Worm (Caenorhabditis elegans) whole organism, late embryonic: ENCODE results near the gene npr-16.

Experiments used
- C08G9.2 ChIP-seq: sonication (generic microtip); optimal IDR thresholded peaks from 2 replicates; lab custom pipeline; 2016; ENCODE audit warnings: mild to moderate bottlenecking, missing genetic modification characterization, moderate library complexity, missing compliant biosample characterization
- C38D4.7 ChIP-seq: fragments of 200-800 bp; sonication (Bioruptor generic); optimal IDR thresholded peaks from 2 replicates; lab custom pipeline; 2018; ENCODE audit warnings: mild to moderate bottlenecking, missing genetic modification characterization, moderate library complexity, missing compliant biosample characterization
- K09A11.1 ChIP-seq: sonication (generic microtip); optimal IDR thresholded peaks from 2 replicates; lab custom pipeline; 2017; ENCODE audit warnings: antibody characterized with exemption, mild to moderate bottlenecking, missing genetic modification characterization, missing compliant biosample characterization; ENCODE audit not compliant: insufficient read depth
- Y22D7AL.16 ChIP-seq: sonication (generic microtip); optimal IDR thresholded peaks from 2 replicates; lab custom pipeline; 2016; ENCODE audit warnings: missing genetic modification characterization, missing compliant biosample characterization
- ahr-1 ChIP-seq: sonication (generic microtip); optimal IDR thresholded peaks from 2 replicates; lab custom pipeline; 2016; ENCODE audit warnings: missing genetic modification characterization, missing compliant biosample characterization
- ceh-18 ChIP-seq: sonication (generic microtip); optimal IDR thresholded peaks from 2 replicates; lab custom pipeline; 2016; ENCODE audit warnings: missing genetic modification characterization, missing compliant biosample characterization
- ceh-2 ChIP-seq: sonication (generic microtip); optimal IDR thresholded peaks from 2 replicates; lab custom pipeline; 2016; ENCODE audit warnings: missing genotype, missing genetic modification characterization, missing compliant biosample characterization
- ceh-22 ChIP-seq: sonication (generic microtip); optimal IDR thresholded peaks from 2 replicates; lab custom pipeline; 2017; ENCODE audit warnings: missing biosample characterization, missing genetic modification characterization
- ceh-24 ChIP-seq: sonication (generic microtip); optimal IDR thresholded peaks from 2 replicates; lab custom pipeline; 2016; ENCODE audit warnings: mild to moderate bottlenecking, missing genetic modification characterization, missing compliant biosample characterization
- ceh-34 ChIP-seq: sonication (generic microtip); optimal IDR thresholded peaks from 2 replicates; lab custom pipeline; 2016; ENCODE audit warnings: mild to moderate bottlenecking, missing genetic modification characterization, missing compliant biosample characterization
- ceh-6 ChIP-seq: fragments of 200-800 bp; sonication (Bioruptor generic); optimal IDR thresholded peaks from 2 replicates; lab custom pipeline; 2018; ENCODE audit warnings: mild to moderate bottlenecking, missing genetic modification characterization, missing compliant biosample characterization
- ceh-9 ChIP-seq: sonication (generic microtip); optimal IDR thresholded peaks from 2 replicates; lab custom pipeline; 2016; ENCODE audit warnings: mild to moderate bottlenecking, missing genetic modification characterization, inconsistent platforms, missing compliant biosample characterization
- che-1 ChIP-seq: sonication (generic microtip); optimal IDR thresholded peaks from 2 replicates; lab custom pipeline; 2016; ENCODE audit warnings: mild to moderate bottlenecking, missing genetic modification characterization, missing compliant biosample characterization
- dve-1 ChIP-seq: sonication (generic microtip); optimal IDR thresholded peaks from 2 replicates; lab custom pipeline; 2017; ENCODE audit warnings: antibody characterized with exemption, mild to moderate bottlenecking, missing genetic modification characterization, missing compliant biosample characterization
- elt-2 ChIP-seq: sonication (generic microtip); optimal IDR thresholded peaks from 2 replicates; lab custom pipeline; 2016; ENCODE audit warnings: missing genetic modification reagents, missing genetic modification characterization, missing compliant biosample characterization
- elt-4 ChIP-seq: sonication (generic microtip); optimal IDR thresholded peaks from 2 replicates; lab custom pipeline; 2016; ENCODE audit warnings: missing genetic modification characterization, missing compliant biosample characterization
- eyg-1 ChIP-seq: sonication (generic microtip); optimal IDR thresholded peaks from 2 replicates; lab custom pipeline; 2016; ENCODE audit warnings: missing genotype, missing genetic modification characterization, missing compliant biosample characterization
- fax-1 ChIP-seq: sonication (generic microtip); optimal IDR thresholded peaks from 2 replicates; lab custom pipeline; 2016; ENCODE audit warnings: missing genotype, missing genetic modification characterization, missing compliant biosample characterization
- gmeb-2 ChIP-seq: sonication (generic microtip); optimal IDR thresholded peaks from 2 replicates; lab custom pipeline; 2016; ENCODE audit warnings: missing genetic modification characterization, inconsistent platforms, missing compliant biosample characterization
- hlh-13 ChIP-seq: fragments of 200-800 bp; sonication (Bioruptor generic); optimal IDR thresholded peaks from 2 replicates; lab custom pipeline; 2018; ENCODE audit warnings: mild to moderate bottlenecking, missing genetic modification characterization, missing compliant biosample characterization
- hlh-15 ChIP-seq: sonication (generic microtip); optimal IDR thresholded peaks from 2 replicates; lab custom pipeline; 2016; ENCODE audit warnings: missing genetic modification characterization, missing compliant biosample characterization
- lim-6 ChIP-seq: sonication (generic microtip); optimal IDR thresholded peaks from 2 replicates; lab custom pipeline; 2016; ENCODE audit warnings: missing genetic modification characterization, missing compliant biosample characterization
- lin-11 ChIP-seq: fragments of 200-800 bp; sonication (Bioruptor generic); optimal IDR thresholded peaks from 2 replicates; lab custom pipeline; 2018; ENCODE audit warnings: mild to moderate bottlenecking, missing genetic modification characterization, missing compliant biosample characterization
- madf-2 ChIP-seq: sonication (generic microtip); optimal IDR thresholded peaks from 2 replicates; lab custom pipeline; 2017; ENCODE audit warnings: missing genetic modification characterization, missing compliant biosample characterization
- nhr-232 ChIP-seq: sonication (generic microtip); optimal IDR thresholded peaks from 2 replicates; lab custom pipeline; 2016; ENCODE audit warnings: missing genetic modification characterization, missing compliant biosample characterization
- pag-3 ChIP-seq: sonication (generic microtip); optimal IDR thresholded peaks from 2 replicates; lab custom pipeline; 2016; ENCODE audit warnings: missing compliant biosample characterization, missing genetic modification characterization, borderline replicate concordance
- pat-9 ChIP-seq: fragments of 200-800 bp; sonication (Bioruptor generic); optimal IDR thresholded peaks from 2 replicates; lab custom pipeline; 2018; ENCODE audit warnings: mild to moderate bottlenecking, missing genetic modification characterization, moderate library complexity, missing compliant biosample characterization
- pha-2 ChIP-seq: sonication (generic microtip); optimal IDR thresholded peaks from 2 replicates; lab custom pipeline; 2017; ENCODE audit warnings: mild to moderate bottlenecking, missing genetic modification characterization, missing compliant biosample characterization
- pros-1 ChIP-seq: fragments of 150-350 bp; optimal IDR thresholded peaks from 2 replicates; lab custom pipeline; 2014; ENCODE audit warnings: missing biosample characterization, missing genetic modification reagents, missing genetic modification characterization
- rnt-1 ChIP-seq: sonication (generic microtip); optimal IDR thresholded peaks from 2 replicates; lab custom pipeline; 2016; ENCODE audit warnings: missing genetic modification characterization, missing compliant biosample characterization
- sox-2 ChIP-seq: fragments of 200-800 bp; sonication (Bioruptor generic); IDR thresholded peaks from 2 replicates; pipeline ENCODE4 v1.3.6; 2022; ENCODE audit warnings: missing genetic modification reagents, missing genetic modification characterization, missing compliant biosample characterization
- sox-4 ChIP-seq: sonication (generic microtip); optimal IDR thresholded peaks from 2 replicates; lab custom pipeline; 2017; ENCODE audit warnings: mild to moderate bottlenecking, missing genetic modification characterization, inconsistent platforms, missing compliant biosample characterization
- tbx-7 ChIP-seq: sonication (generic microtip); optimal IDR thresholded peaks from 2 replicates; lab custom pipeline; 2016; ENCODE audit warnings: missing genotype, missing genetic modification characterization, missing compliant biosample characterization
- unc-55 ChIP-seq: sonication (generic microtip); optimal IDR thresholded peaks from 2 replicates; lab custom pipeline; 2017; ENCODE audit warnings: missing biosample characterization, missing genetic modification reagents, missing genetic modification characterization
- unc-86 ChIP-seq: sonication (generic microtip); optimal IDR thresholded peaks from 2 replicates; lab custom pipeline; 2016; ENCODE audit warnings: missing genetic modification characterization, missing compliant biosample characterization
- ztf-16 ChIP-seq: sonication (generic microtip); optimal IDR thresholded peaks from 2 replicates; lab custom pipeline; 2017; ENCODE audit warnings: missing genetic modification characterization, missing compliant biosample characterization

npr-16 gene

ce11 chrX:3551173-3551572 lies 32.6 kb downstream of the npr-16 start:
- TF ChIP-seq elt-2 (tag; lab: Kevin White, UChicago), result peak; percentile 4
- no peak for TF ChIP-seq gmeb-2 (tag; lab: Kevin White, UChicago)

ce11 chrX:3552948-3553347 lies 34.4 kb downstream of the npr-16 start:
- TF ChIP-seq ceh-22 (no peak), unc-86 (no peak), rnt-1 (tag; lab: Kevin White, UChicago) (no peak), pat-9 (tag; lab: Kevin White, UChicago) (no peak), hlh-15 (tag; lab: Kevin White, UChicago) (no peak), Y22D7AL.16 (tag; lab: Kevin White, UChicago) (no peak), K09A11.1 (no peak), pha-2 (no peak)
- TF ChIP-seq, all 69 proteins: peak for 0

ce11 chrX:3553687-3554086 lies 35.1 kb downstream of the npr-16 start:
- TF ChIP-seq ceh-6 (GFP tag; lab: Kevin White, UChicago), result no peak

- TF ChIP-seq che-1 (tag; lab: Kevin White, UChicago) (no peak), ceh-24 (tag; lab: Kevin White, UChicago) (no peak), lim-6 (tag; lab: Kevin White, UChicago) (no peak), nhr-232 (no peak)
- TF ChIP-seq, all 69 proteins: peak for 0
These were observed 35.5 kb downstream of the npr-16 start for ce11 chrX:3554117-3554516.

ce11 chrX:3555930-3556329 lies 37.3 kb downstream of the npr-16 start:
- TF ChIP-seq pag-3 (tag; lab: Kevin White, UChicago), result no peak
- no peak for TF ChIP-seq elt-2 (tag; lab: Kevin White, UChicago)
- TF ChIP-seq che-1 (tag; lab: Kevin White, UChicago), result no peak
- no peak for TF ChIP-seq K09A11.1
- TF ChIP-seq Y22D7AL.16 (tag; lab: Kevin White, UChicago), result no peak
- no peak for TF ChIP-seq ceh-24 (tag; lab: Kevin White, UChicago)
- no peak for TF ChIP-seq fax-1
- no peak for TF ChIP-seq elt-4 (tag; lab: Kevin White, UChicago)
- no peak for TF ChIP-seq lim-6 (tag; lab: Kevin White, UChicago)
- TF ChIP-seq C38D4.7, result no peak
- TF ChIP-seq dve-1 (tag; lab: Kevin White, UChicago), result no peak

ce11 chrX:3563903-3564302 lies 45.3 kb downstream of the npr-16 start, which contains the start of gene vit-4:
Gene vit-4, minus strand, starts transcription at chrX:3563965.
- no peak for TF ChIP-seq hlh-15 (tag; lab: Kevin White, UChicago)
- TF ChIP-seq unc-55 (GFP tag; lab: Kevin White, UChicago), result no peak
- TF ChIP-seq sox-4 (tag; lab: Kevin White, UChicago), result no peak
- no peak for TF ChIP-seq dve-1 (tag; lab: Kevin White, UChicago)
- no peak for TF ChIP-seq ceh-24 (tag; lab: Kevin White, UChicago)
- no peak for TF ChIP-seq ceh-9 (tag; lab: Kevin White, UChicago)
- TF ChIP-seq pros-1 (tag; lab: Kevin White, UChicago), result no peak
- TF ChIP-seq ceh-34 (tag; lab: Kevin White, UChicago), result no peak
- no peak for TF ChIP-seq ceh-18
- no peak for TF ChIP-seq tbx-7 (tag; lab: Kevin White, UChicago)
- TF ChIP-seq sox-2 (GFP tag; lab: Robert Waterston, UW), result no peak

- TF ChIP-seq ztf-16 (tag; lab: Kevin White, UChicago) (no peak), madf-2 (tag; lab: Kevin White, UChicago) (no peak), lim-6 (tag; lab: Kevin White, UChicago) (no peak), eyg-1 (tag; lab: Kevin White, UChicago) (no peak), rnt-1 (tag; lab: Kevin White, UChicago) (no peak), ceh-2 (tag; lab: Kevin White, UChicago) (no peak), ceh-22 (no peak), C08G9.2 (no peak), hlh-13 (GFP tag; lab: Kevin White, UChicago) (no peak), lin-11 (tag; lab: Kevin White, UChicago) (no peak), dve-1 (tag; lab: Kevin White, UChicago) (no peak), ahr-1 (tag; lab: Kevin White, UChicago) (no peak)
- TF ChIP-seq, all 69 proteins: peak for 0
These were observed 48.3 kb downstream of the npr-16 start for ce11 chrX:3566856-3567255.
